Worm (Caenorhabditis elegans): Measurements from ENCODE around the gene msp-32.

The msp-32 gene

DNA sequence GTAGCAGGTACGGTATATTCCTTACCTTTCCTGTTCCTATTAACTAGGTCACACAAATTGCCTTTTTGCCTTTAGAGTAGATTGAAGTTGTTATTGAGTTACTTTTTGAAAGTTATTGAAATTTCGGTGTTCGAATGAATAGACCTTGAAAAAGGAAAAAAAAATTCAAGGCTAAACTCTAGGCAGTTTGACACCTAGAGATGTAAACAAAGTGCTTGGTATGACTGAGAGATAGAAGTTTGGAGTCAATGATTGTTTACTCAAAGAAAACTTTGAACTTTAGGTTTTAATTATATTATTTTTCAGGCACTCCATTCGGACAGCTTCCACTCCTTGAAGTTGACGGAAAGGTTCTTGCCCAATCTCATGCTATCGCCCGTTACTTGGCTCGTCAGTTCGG lies 16.1 kb upstream of the msp-32 start:
- no peak for TF ChIP-seq chd-7 (tag; optimal IDR thresholded peaks at IDR 0.05)
- TF ChIP-seq nhr-179 (tag; optimal IDR thresholded peaks at IDR 0.05): no peak
- TF ChIP-seq lin-26 (GFP tag; IDR thresholded peaks at IDR 0.05): no peak
- no peak for TF ChIP-seq unc-62 (GFP tag; optimal IDR thresholded peaks at IDR 0.05)
- TF ChIP-seq xnd-1 (tag; optimal IDR thresholded peaks at IDR 0.05): no peak
- TF ChIP-seq ama-1 (optimal IDR thresholded peaks at IDR 0.05): no peak
- no peak for TF ChIP-seq ama-1 (GFP tag; optimal IDR thresholded peaks at IDR 0.05)
- TF ChIP-seq hmg-20 (GFP tag; IDR thresholded peaks at IDR 0.05): no peak
- no peak for TF ChIP-seq snpc-1.1 (tag; optimal IDR thresholded peaks at IDR 0.05; ENCODE audit: insufficient read depth)
- TF ChIP-seq ztf-18 (tag; optimal IDR thresholded peaks at IDR 0.05): no peak
- TF ChIP-seq cebp-2 (GFP tag; IDR thresholded peaks at IDR 0.05): no peak
- no peak for TF ChIP-seq B0336.3 (GFP tag; IDR thresholded peaks at IDR 0.05)
- TF ChIP-seq rcor-1 (GFP tag; IDR thresholded peaks at IDR 0.05): no peak
- no peak for TF ChIP-seq ceh-79 (tag; optimal IDR thresholded peaks at IDR 0.05)
- TF ChIP-seq lin-35 (GFP tag; optimal IDR thresholded peaks at IDR 0.05): no peak
- no peak for TF ChIP-seq F23B12.7 (tag; optimal IDR thresholded peaks at IDR 0.05; ENCODE audit: insufficient read depth)
- no peak for TF ChIP-seq attf-6 (GFP tag; IDR thresholded peaks at IDR 0.05)
- TF ChIP-seq ets-4 (GFP tag; optimal IDR thresholded peaks at IDR 0.05): no peak
- TF ChIP-seq madf-6 (GFP tag; IDR thresholded peaks at IDR 0.05): no peak

DNA sequence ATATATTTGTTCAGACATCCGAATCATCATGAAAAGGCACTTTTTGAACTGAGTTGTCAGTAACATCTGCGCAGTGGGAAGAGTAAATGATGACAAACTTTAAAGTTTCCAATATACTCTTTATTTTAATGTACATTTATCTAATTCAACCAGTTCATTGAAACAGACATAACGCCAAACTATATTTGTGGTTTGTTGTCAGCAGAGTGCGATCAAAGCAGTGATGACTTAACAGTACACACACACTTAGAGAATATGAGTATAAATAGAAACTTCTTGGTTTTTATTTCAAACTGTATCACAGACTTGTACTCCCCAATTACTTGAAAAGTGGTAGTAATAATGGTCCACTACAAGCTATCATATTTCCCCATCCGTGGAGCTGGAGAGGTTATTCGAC lies 15.2 kb upstream of the msp-32 start, which contains the start of gene gst-8:
TSS of gene gst-8 (plus strand) at position 301 of the 400 bp plus-strand sequence.
- TF ChIP-seq snpc-4 (GFP tag; optimal IDR thresholded peaks at IDR 0.05) (no peak), snpc-4 (tag; optimal IDR thresholded peaks at IDR 0.05) (no peak), F33H1.4 (GFP tag; IDR thresholded peaks at IDR 0.05) (no peak), C17E4.6 (GFP tag; IDR thresholded peaks at IDR 0.05) (no peak), F23B12.7 (tag; optimal IDR thresholded peaks at IDR 0.05; ENCODE audit: insufficient read depth) (no peak), Y95B8A.8 (GFP tag; IDR thresholded peaks at IDR 0.05) (no peak), ceh-40 (GFP tag; IDR thresholded peaks at IDR 0.05) (no peak), ztf-25 (GFP tag; IDR thresholded peaks at IDR 0.05) (no peak), B0035.1 (tag; optimal IDR thresholded peaks at IDR 0.05) (no peak)

DNA sequence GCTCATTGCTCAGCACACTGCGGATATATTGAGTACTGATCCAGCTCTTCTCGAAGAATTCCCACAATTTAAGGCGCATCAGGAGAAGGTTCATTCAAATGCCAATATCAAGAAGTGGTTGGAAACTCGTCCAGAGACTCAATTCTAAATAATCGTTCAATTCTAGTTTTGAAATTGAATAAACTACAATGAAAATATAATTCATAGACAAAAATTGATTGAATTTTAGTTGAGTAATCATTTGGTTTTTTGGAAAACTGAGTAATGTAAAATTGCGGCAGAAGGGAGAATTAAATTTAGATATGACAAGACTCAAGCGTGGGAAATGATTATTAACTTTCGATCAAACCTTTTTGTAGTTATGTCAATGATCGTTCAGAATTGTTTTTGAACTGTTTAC lies 14.2 kb upstream of the msp-32 start:
- TF ChIP-seq nhr-179 (tag; optimal IDR thresholded peaks at IDR 0.05): no peak
- no peak for TF ChIP-seq bed-1 (GFP tag; IDR thresholded peaks at IDR 0.05)
- no peak for TF ChIP-seq mxl-1 (tag; optimal IDR thresholded peaks at IDR 0.05)
- TF ChIP-seq ztf-28 (GFP tag; IDR thresholded peaks at IDR 0.05): no peak
- no peak for TF ChIP-seq rpc-1 (optimal IDR thresholded peaks at IDR 0.05)
- TF ChIP-seq rpc-1 (tag; optimal IDR thresholded peaks at IDR 0.05): no peak
- no peak for TF ChIP-seq B0035.1 (tag; optimal IDR thresholded peaks at IDR 0.05)
- no peak for TF ChIP-seq ZK185.1 (tag; optimal IDR thresholded peaks at IDR 0.05; ENCODE audit: poor library complexity, severe bottlenecking)
- TF ChIP-seq attf-6 (GFP tag; IDR thresholded peaks at IDR 0.05): no peak
- no peak for TF ChIP-seq Y56A3A.18 (GFP tag; IDR thresholded peaks at IDR 0.05)

- no peak for TF ChIP-seq F22D6.2 (tag; optimal IDR thresholded peaks at IDR 0.05)
- TF ChIP-seq ekl-4 (GFP tag; IDR thresholded peaks at IDR 0.05): no peak
- TF ChIP-seq pha-4 (tag; optimal IDR thresholded peaks at IDR 0.05): no peak
- no peak for TF ChIP-seq rec-8 (tag; optimal IDR thresholded peaks at IDR 0.05)
- no peak for TF ChIP-seq ztf-18 (tag; optimal IDR thresholded peaks at IDR 0.05)
- no peak for TF ChIP-seq lin-26 (GFP tag; IDR thresholded peaks at IDR 0.05)
- TF ChIP-seq let-526 (GFP tag; IDR thresholded peaks at IDR 0.05): no peak
- no peak for TF ChIP-seq Y95B8A.8 (GFP tag; IDR thresholded peaks at IDR 0.05)
- TF ChIP-seq hmg-1.2 (GFP tag; IDR thresholded peaks at IDR 0.05): no peak
Observed at ce11 chrII:4885976-4886375, 12.7 kb upstream of the msp-32 start, which contains the start of gene R05F9.7. Gene R05F9.7, plus strand, starts transcription at chrII:4886276.
